Worm (Caenorhabditis elegans): Measurements from ENCODE around the gene comt-2.

The comt-2 gene

DNA sequence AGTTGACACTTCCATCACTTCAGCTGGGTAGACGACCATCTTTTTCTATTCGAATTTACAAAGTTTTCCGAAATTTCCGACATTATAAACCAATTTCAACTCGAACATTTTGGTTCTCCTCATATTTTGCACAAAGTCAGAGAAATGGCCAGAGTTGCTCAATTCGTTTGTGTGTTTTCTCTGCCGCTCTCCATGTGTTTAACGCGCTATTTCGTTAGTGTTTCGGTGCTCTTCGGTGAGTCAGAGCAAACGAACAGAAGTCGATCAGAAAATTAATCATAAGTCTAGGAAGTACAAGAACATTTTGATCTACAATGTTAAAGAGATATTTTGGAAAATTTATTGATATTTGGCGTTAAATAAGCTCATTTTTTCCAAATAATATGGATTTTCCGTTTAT is 14.4 kb upstream of the comt-2 start, which contains the start of gene srr-3:
srr-3 (minus strand) TSS at position 101 of the 400 bp plus-strand sequence.
- no peak for TF ChIP-seq nhr-23 (tag; optimal IDR thresholded peaks at IDR 0.05)
- TF ChIP-seq fos-1 (tag; optimal IDR thresholded peaks at IDR 0.05) = peak; percentile 25

DNA sequence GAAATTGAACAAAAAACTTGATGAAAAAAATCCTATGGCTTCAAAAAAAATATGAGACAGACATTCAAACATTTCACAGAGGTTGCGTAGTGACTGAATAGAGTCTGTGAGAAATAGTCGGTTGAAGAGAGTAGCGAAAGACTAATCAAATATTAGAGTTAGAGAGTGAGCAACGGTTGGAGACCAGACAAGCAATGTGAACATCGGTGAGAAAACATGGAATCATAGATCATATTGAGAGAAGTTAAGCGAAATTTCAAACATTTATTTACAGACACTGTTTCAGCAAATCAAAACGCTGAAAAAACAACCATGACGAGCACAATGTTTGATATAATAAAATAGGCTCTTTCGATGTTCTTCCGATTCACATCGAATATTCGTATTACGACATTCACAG is 12.4 kb upstream of the comt-2 start:
- TF ChIP-seq nhr-10 (tag; optimal IDR thresholded peaks at IDR 0.05) (no peak), sma-9 (GFP tag; optimal IDR thresholded peaks at IDR 0.05) (peak; percentile 25), sma-9 (tag; optimal IDR thresholded peaks at IDR 0.05) (no peak)

DNA sequence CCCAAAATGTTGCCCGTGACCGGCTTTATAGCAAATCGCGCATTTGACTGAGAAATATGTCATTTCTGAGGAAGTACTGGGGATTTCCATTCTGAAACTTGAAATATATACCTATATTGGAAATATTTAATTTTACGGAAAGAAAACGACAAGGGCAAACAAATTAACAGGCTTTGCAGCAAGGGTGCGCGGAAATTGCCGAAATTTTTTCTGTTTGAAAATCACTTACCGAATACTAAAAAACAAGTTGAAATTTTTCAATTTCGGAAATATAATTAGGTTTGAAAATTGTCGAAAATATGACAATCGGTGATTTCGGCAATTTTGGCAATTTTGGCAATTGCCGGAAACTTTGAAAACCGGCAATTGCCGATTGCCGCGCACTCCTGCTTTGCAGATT is 11.5 kb upstream of the comt-2 start, which contains the start of gene nhr-54:
nhr-54 (minus strand) TSS at position 101 of the 400 bp plus-strand sequence.
- no peak for TF ChIP-seq unc-62 (GFP tag; optimal IDR thresholded peaks at IDR 0.05)
- no peak for TF ChIP-seq alr-1 (tag; optimal IDR thresholded peaks at IDR 0.05)
- no peak for TF ChIP-seq Y55F3AM.14 (GFP tag; optimal IDR thresholded peaks at IDR 0.05)
- no peak for TF ChIP-seq sma-9 (GFP tag; optimal IDR thresholded peaks at IDR 0.05)
- TF ChIP-seq sma-9 (tag; optimal IDR thresholded peaks at IDR 0.05) = no peak
- no peak for TF ChIP-seq skn-1 (tag; optimal IDR thresholded peaks at IDR 0.05)
- TF ChIP-seq elt-1 (tag; optimal IDR thresholded peaks at IDR 0.05) = no peak
- TF ChIP-seq R02D3.7 (tag; optimal IDR thresholded peaks at IDR 0.05) = no peak

DNA sequence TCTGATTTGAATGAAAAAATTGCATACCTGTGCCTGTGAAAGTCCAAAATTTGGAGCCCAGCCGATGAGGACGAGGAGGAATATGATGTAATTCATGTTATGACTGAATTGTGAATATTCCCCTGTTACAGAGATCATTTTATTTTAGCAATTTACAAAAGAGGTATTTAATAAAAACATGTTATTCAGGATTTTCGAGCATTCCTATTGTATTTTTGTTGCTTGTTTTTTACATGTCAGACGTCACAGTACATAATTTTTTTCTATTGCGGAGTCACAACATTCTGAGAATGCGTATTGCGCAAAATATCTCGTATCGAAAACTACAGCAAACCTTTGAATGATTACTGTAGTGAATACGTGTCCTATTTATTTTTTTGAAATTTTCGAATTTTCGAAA is 8.9 kb upstream of the comt-2 start, which contains the start of gene F36D3.14:
F36D3.14 (minus strand) TSS at position 101 of the 400 bp plus-strand sequence.
- TF ChIP-seq dmd-4 (tag; optimal IDR thresholded peaks at IDR 0.05) = no peak
- TF ChIP-seq ztf-11 (tag; optimal IDR thresholded peaks at IDR 0.05) = no peak
- no peak for TF ChIP-seq skn-1 (tag; optimal IDR thresholded peaks at IDR 0.05)
- TF ChIP-seq snpc-4 (tag; optimal IDR thresholded peaks at IDR 0.05) = no peak
- TF ChIP-seq alr-1 (tag; optimal IDR thresholded peaks at IDR 0.05) = no peak

DNA sequence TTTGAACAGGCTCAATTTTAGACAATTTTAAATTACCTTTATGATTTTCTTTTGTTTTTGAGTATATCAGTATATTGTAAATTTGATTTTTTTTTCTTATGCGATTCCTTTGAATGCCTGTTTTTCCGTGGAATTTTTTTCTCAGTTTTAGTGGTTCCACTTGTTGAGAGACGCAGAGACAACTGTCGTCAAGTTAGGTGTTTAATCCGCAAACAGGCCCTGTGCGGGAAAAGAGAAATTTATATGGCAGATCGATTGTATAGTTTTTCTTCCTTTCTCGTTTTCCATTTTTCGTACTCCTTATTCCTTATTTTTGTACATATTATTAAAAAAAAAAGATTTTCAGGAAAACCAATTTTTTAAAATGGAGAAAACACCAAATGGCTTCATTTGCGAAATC is 4.7 kb upstream of the comt-2 start, which contains the start of gene F36D3.1:
F36D3.1 (plus strand) TSS at position 347 of the 400 bp plus-strand sequence.
- TF ChIP-seq ztf-1 (GFP tag; conservative IDR thresholded peaks at IDR 0.05) (no peak), nhr-23 (tag; optimal IDR thresholded peaks at IDR 0.05) (no peak), lin-13 (GFP tag; optimal IDR thresholded peaks at IDR 0.05) (peak; percentile 56), fos-1 (tag; optimal IDR thresholded peaks at IDR 0.05) (peak; percentile 15), dmd-4 (tag; optimal IDR thresholded peaks at IDR 0.05) (no peak), sma-3 (GFP tag; optimal IDR thresholded peaks at IDR 0.05) (no peak), gmeb-1 (tag; optimal IDR thresholded peaks at IDR 0.05) (peak; percentile 80), Y55F3AM.14 (GFP tag; optimal IDR thresholded peaks at IDR 0.05) (no peak), C34F6.9 (tag; optimal IDR thresholded peaks at IDR 0.05) (peak; percentile 43), alr-1 (tag; optimal IDR thresholded peaks at IDR 0.05) (no peak), nhr-12 (tag; optimal IDR thresholded peaks at IDR 0.05) (no peak), nhr-11 (tag; optimal IDR thresholded peaks at IDR 0.05) (no peak), lsy-2 (tag; optimal IDR thresholded peaks at IDR 0.05) (peak; percentile 29 to 73), nhr-77 (tag; optimal IDR thresholded peaks at IDR 0.05) (no peak), peb-1 (tag; optimal IDR thresholded peaks at IDR 0.05) (no peak), snpc-4 (tag; optimal IDR thresholded peaks at IDR 0.05) (peak; percentile 67), nhr-25 (tag; optimal IDR thresholded peaks at IDR 0.05) (no peak), nhr-6 (tag; optimal IDR thresholded peaks at IDR 0.05) (no peak), ceh-16 (tag; optimal IDR thresholded peaks at IDR 0.05) (no peak), ceh-82 (tag; optimal IDR thresholded peaks at IDR 0.05) (no peak), sem-4 (tag; optimal IDR thresholded peaks at IDR 0.05) (peak; percentile 23), ZK546.5 (tag; optimal IDR thresholded peaks at IDR 0.05) (no peak), lin-39 (tag; optimal IDR thresholded peaks at IDR 0.05) (no peak), elt-1 (tag; optimal IDR thresholded peaks at IDR 0.05) (no peak), ztf-4 (tag; optimal IDR thresholded peaks at IDR 0.05) (no peak), crh-2 (tag; optimal IDR thresholded peaks at IDR 0.05) (peak; percentile 34), nhr-129 (tag; optimal IDR thresholded peaks at IDR 0.05) (peak; percentile 53), F13H6.1 (tag; optimal IDR thresholded peaks at IDR 0.05) (no peak), unc-55 (GFP tag; optimal IDR thresholded peaks at IDR 0.05) (peak; percentile 65), zag-1 (tag; optimal IDR thresholded peaks at IDR 0.05) (no peak)

All from whole organism, L2 larva.